Fruit fly (Drosophila melanogaster) Kc167 (cell line): ENCODE data around the gene GAA1.

Experiments used
- h ChIP-seq: fragments of >200 bp; optimal IDR thresholded peaks from 3 replicates; lab custom pipeline; 2018; ENCODE audit warnings: missing external identifiers
- psq ChIP-seq: fragments of >200 bp; optimal IDR thresholded peaks from 2 replicates; lab custom pipeline; 2017; ENCODE audit warnings: missing external identifiers

dm6 chrX:5884294-5884693 is 11.1 kb upstream of the GAA1 start:
- TF ChIP-seq psq (no peak), h (lab: Kevin White, UChicago) (no peak)
